Worm (Caenorhabditis elegans) whole organism, L2 larva: ENCODE data around the gene srz-64.

Experiments
- R02D3.7 ChIP-seq: fragments of 150-350 bp; optimal IDR thresholded peaks from 2 replicates; lab custom pipeline; 2014; ENCODE audit warnings: missing biosample characterization, missing genetic modification characterization
- aly-2 ChIP-seq: fragments of 150-350 bp; optimal IDR thresholded peaks from 2 replicates; lab custom pipeline; 2014; ENCODE audit warnings: missing biosample characterization, missing genetic modification characterization
- blmp-1 ChIP-seq: sonication (generic microtip); optimal IDR thresholded peaks from 2 replicates; lab custom pipeline; 2017; ENCODE audit warnings: missing genetic modification characterization, mild to moderate bottlenecking, missing compliant biosample characterization, antibody characterized with exemption, moderate library complexity; ENCODE audit not compliant: insufficient read depth
- elt-3 ChIP-seq: sonication (generic microtip); optimal IDR thresholded peaks from 2 replicates; lab custom pipeline; 2017; ENCODE audit warnings: missing biosample characterization, missing genetic modification characterization
- gmeb-1 ChIP-seq: fragments of 150-350 bp; optimal IDR thresholded peaks from 2 replicates; lab custom pipeline; 2014; ENCODE audit warnings: missing biosample characterization, missing genetic modification characterization
- mbf-1 ChIP-seq: sonication (generic microtip); optimal IDR thresholded peaks from 2 replicates; lab custom pipeline; 2017; ENCODE audit warnings: missing biosample characterization, missing genetic modification characterization
- nhr-12 ChIP-seq: fragments of 150-350 bp; optimal IDR thresholded peaks from 2 replicates; lab custom pipeline; 2014; ENCODE audit warnings: missing biosample characterization, missing genetic modification characterization
- nhr-237 ChIP-seq: fragments of 150-350 bp; optimal IDR thresholded peaks from 2 replicates; lab custom pipeline; 2014; ENCODE audit warnings: missing biosample characterization, missing genetic modification characterization
- nhr-6 ChIP-seq: fragments of 150-350 bp; optimal IDR thresholded peaks from 2 replicates; lab custom pipeline; 2014; ENCODE audit warnings: missing biosample characterization, missing genetic modification characterization
- snpc-4 ChIP-seq: fragments of 150-350 bp; optimal IDR thresholded peaks from 2 replicates; lab custom pipeline; 2014; ENCODE audit warnings: missing biosample characterization, missing genetic modification characterization
- unc-39 ChIP-seq: fragments of 150-350 bp; optimal IDR thresholded peaks from 2 replicates; lab custom pipeline; 2014; ENCODE audit warnings: missing biosample characterization, missing genetic modification characterization
- ztf-11 ChIP-seq: sonication (generic microtip); optimal IDR thresholded peaks from 2 replicates; lab custom pipeline; 2017; ENCODE audit warnings: missing biosample characterization, missing genetic modification characterization
- ztf-4 ChIP-seq: fragments of 150-350 bp; optimal IDR thresholded peaks from 2 replicates; lab custom pipeline; 2014; ENCODE audit warnings: missing biosample characterization, missing genetic modification characterization

ce11 chrII:1340049-1340448, 47.0 kb upstream of the srz-64 start:
- no peak for TF ChIP-seq blmp-1 (tag; lab: Kevin White, UChicago)
- TF ChIP-seq elt-3: no peak
- TF ChIP-seq gmeb-1 (tag; lab: Kevin White, UChicago): no peak
- TF ChIP-seq unc-39 (tag; lab: Kevin White, UChicago): no peak
- TF ChIP-seq snpc-4 (tag; lab: Kevin White, UChicago): no peak
- TF ChIP-seq nhr-12: no peak
- TF ChIP-seq ztf-11 (tag; lab: Kevin White, UChicago): no peak
- TF ChIP-seq mbf-1 (tag; lab: Kevin White, UChicago): no peak
- TF ChIP-seq R02D3.7 (tag; lab: Kevin White, UChicago): no peak
- TF ChIP-seq nhr-6: no peak
- no peak for TF ChIP-seq aly-2
- no peak for TF ChIP-seq ztf-4 (tag; lab: Kevin White, UChicago)
- TF ChIP-seq nhr-237: no peak
